Fruit fly (Drosophila melanogaster) whole organism, embryonic: ENCODE data around the gene CG34251.

Source experiments
- Asciz ChIP-seq: fragments of 200-800 bp; sonication (Bioruptor generic); optimal IDR thresholded peaks from 2 replicates; lab custom pipeline; 2017; ENCODE audit warnings: missing biosample characterization, mild to moderate bottlenecking, missing genetic modification characterization, missing genetic modification reagents
- CG11456 ChIP-seq: fragments of 200-800 bp; sonication (Bioruptor generic); IDR thresholded peaks from 3 replicates; pipeline ENCODE4 v1.3.6; 2022; ENCODE audit warnings: missing biosample characterization, missing genetic modification characterization
- CG11504 ChIP-seq: fragments of 200-800 bp; sonication (Bioruptor generic); optimal IDR thresholded peaks from 3 replicates; lab custom pipeline; 2019; ENCODE audit warnings: missing biosample characterization, mild to moderate bottlenecking, missing genetic modification characterization, moderate library complexity
- CG12744 ChIP-seq: fragments of 200-800 bp; sonication (Bioruptor generic); optimal IDR thresholded peaks from 2 replicates; lab custom pipeline; 2016; ENCODE audit warnings: missing biosample characterization, missing genetic modification characterization
- CG13287 ChIP-seq: fragments of 200-800 bp; sonication (Bioruptor generic); IDR thresholded peaks from 2 replicates; pipeline ENCODE4 v1.3.6; 2022; ENCODE audit warnings: missing biosample characterization, missing genetic modification characterization; ENCODE audit not compliant: partially characterized antibody
- CG13296 ChIP-seq: fragments of 200-800 bp; sonication (Bioruptor generic); optimal IDR thresholded peaks from 3 replicates; lab custom pipeline; 2018; ENCODE audit warnings: missing biosample characterization, mild to moderate bottlenecking, missing genetic modification characterization
- CG14050 ChIP-seq: fragments of 200-800 bp; sonication (Bioruptor generic); IDR thresholded peaks from 3 replicates; pipeline ENCODE4 v1.3.6; 2022; ENCODE audit warnings: missing biosample characterization, missing genetic modification characterization
- CG14965 ChIP-seq: fragments of 200-800 bp; sonication (Bioruptor generic); optimal IDR thresholded peaks from 2 replicates; lab custom pipeline; 2016; ENCODE audit warnings: missing biosample characterization, missing genetic modification characterization, borderline replicate concordance
- CG15601 ChIP-seq: fragments of 200-800 bp; sonication (Bioruptor generic); optimal IDR thresholded peaks from 3 replicates; lab custom pipeline; 2019; ENCODE audit warnings: missing biosample characterization, mild to moderate bottlenecking, missing genetic modification characterization, moderate library complexity
- CG17328 ChIP-seq: fragments of 200-800 bp; sonication (Bioruptor generic); IDR thresholded peaks from 2 replicates; pipeline ENCODE4 v1.3.6; 2022; ENCODE audit warnings: missing biosample characterization, missing genetic modification characterization
- CG17359 ChIP-seq: fragments of 200-800 bp; sonication (Bioruptor generic); optimal IDR thresholded peaks from 3 replicates; lab custom pipeline; 2018; ENCODE audit warnings: missing biosample characterization, mild to moderate bottlenecking, missing genetic modification characterization, moderate library complexity
- CG17612 ChIP-seq: fragments of 200-800 bp; sonication (Bioruptor generic); IDR thresholded peaks from 2 replicates; pipeline ENCODE4 v1.3.6; 2022; ENCODE audit warnings: missing biosample characterization, missing genetic modification characterization
- CG17912 ChIP-seq: fragments of 200-800 bp; sonication (Bioruptor generic); optimal IDR thresholded peaks from 2 replicates; lab custom pipeline; 2018; ENCODE audit warnings: missing biosample characterization, mild to moderate bottlenecking, missing genetic modification characterization
- CG18619 ChIP-seq: fragments of 200-800 bp; sonication (Bioruptor generic); optimal IDR thresholded peaks from 3 replicates; lab custom pipeline; 2017; ENCODE audit warnings: missing biosample characterization, mild to moderate bottlenecking, missing genetic modification characterization
- CG2199 ChIP-seq: fragments of 200-800 bp; sonication (Bioruptor generic); IDR thresholded peaks from 3 replicates; pipeline ENCODE4 v1.3.6; 2022; ENCODE audit warnings: missing biosample characterization, missing genetic modification characterization
- CG31441 ChIP-seq: fragments of 200-800 bp; sonication (Bioruptor generic); IDR thresholded peaks from 2 replicates; pipeline ENCODE4 v1.3.6; 2022; ENCODE audit warnings: missing biosample characterization, missing genetic modification characterization
- CG4360 ChIP-seq: fragments of 200-800 bp; sonication (Bioruptor generic); IDR thresholded peaks from 2 replicates; pipeline ENCODE4 v1.3.6; 2022; ENCODE audit warnings: missing biosample characterization, missing genetic modification characterization
- CG6791 ChIP-seq: fragments of 200-800 bp; sonication (Bioruptor generic); IDR thresholded peaks from 3 replicates; pipeline ENCODE4 v1.3.6; 2022; ENCODE audit warnings: missing biosample characterization, missing genetic modification characterization; ENCODE audit not compliant: partially characterized antibody
- CG9797 ChIP-seq: fragments of 200-800 bp; sonication (Bioruptor generic); optimal IDR thresholded peaks from 3 replicates; lab custom pipeline; 2018; ENCODE audit warnings: missing biosample characterization, mild to moderate bottlenecking, missing genetic modification characterization
- D ChIP-seq, 2 experiments: fragments of 200-800 bp in 1 of 2; fragments of >200 bp in 1 of 2; sonication (Bioruptor generic) in 1 of 2; optimal IDR thresholded peaks; 2 replicates in 1 of 2; 3 replicates in 1 of 2; lab custom pipeline; 2017; ENCODE audit warnings: mild to moderate bottlenecking in 1 of 2, missing biosample characterization in 1 of 2, missing genetic modification characterization in 1 of 2, missing genetic modification reagents in 1 of 2
- Dfd ChIP-seq, 2 experiments: fragments of >200 bp; optimal IDR thresholded peaks; 2 replicates each; lab custom pipeline; 2017; ENCODE audit warnings: missing biosample characterization in 2 of 2, missing genetic modification characterization in 2 of 2
- Elba2 ChIP-seq: fragments of 200-800 bp; sonication (Bioruptor generic); optimal IDR thresholded peaks from 3 replicates; lab custom pipeline; 2016; ENCODE audit warnings: missing biosample characterization, missing genetic modification characterization
- Hmr ChIP-seq: fragments of 200-800 bp; sonication (Bioruptor generic); optimal IDR thresholded peaks from 3 replicates; lab custom pipeline; 2017; ENCODE audit warnings: mild to moderate bottlenecking, missing biosample characterization, missing genetic modification reagents, missing genetic modification characterization
- Nf-YB ChIP-seq: fragments of 200-800 bp; sonication (Bioruptor generic); optimal IDR thresholded peaks from 3 replicates; lab custom pipeline; 2019; ENCODE audit warnings: missing biosample characterization, mild to moderate bottlenecking, missing genetic modification characterization, moderate library complexity
- Nf-YC ChIP-seq: fragments of 200-800 bp; optimal IDR thresholded peaks from 3 replicates; lab custom pipeline; 2019; ENCODE audit warnings: missing biosample characterization, mild to moderate bottlenecking, missing genetic modification characterization, moderate library complexity
- Oli ChIP-seq: fragments of 200-800 bp; sonication (Bioruptor generic); optimal IDR thresholded peaks from 2 replicates; lab custom pipeline; 2018; ENCODE audit warnings: missing biosample characterization, mild to moderate bottlenecking, missing genetic modification characterization, moderate library complexity
- Scr ChIP-seq: fragments of 200-800 bp; sonication (Bioruptor generic); IDR thresholded peaks from 2 replicates; pipeline ENCODE4 v1.3.6; 2022; ENCODE audit warnings: missing biosample characterization, missing genetic modification characterization; ENCODE audit not compliant: partially characterized antibody
- Sox100B ChIP-seq: fragments of 200-800 bp; sonication (Bioruptor generic); optimal IDR thresholded peaks from 3 replicates; lab custom pipeline; 2018; ENCODE audit warnings: missing biosample characterization, mild to moderate bottlenecking, missing genetic modification characterization
- Usf ChIP-seq: fragments of 200-800 bp; sonication (Bioruptor generic); optimal IDR thresholded peaks from 2 replicates; lab custom pipeline; 2017; ENCODE audit warnings: missing genotype, missing biosample characterization, missing genetic modification characterization
- bigmax ChIP-seq: fragments of 200-800 bp; sonication (Bioruptor generic); optimal IDR thresholded peaks from 2 replicates; lab custom pipeline; 2018; ENCODE audit warnings: missing biosample characterization, mild to moderate bottlenecking, missing genetic modification characterization
- btn ChIP-seq: fragments of 200-800 bp; sonication (Bioruptor generic); optimal IDR thresholded peaks from 2 replicates; lab custom pipeline; 2016; ENCODE audit warnings: missing biosample characterization, missing genetic modification characterization
- dmrt99B ChIP-seq: fragments of 200-800 bp; sonication (Bioruptor generic); optimal IDR thresholded peaks from 2 replicates; lab custom pipeline; 2018; ENCODE audit warnings: missing biosample characterization, mild to moderate bottlenecking, missing genetic modification characterization, moderate library complexity
- emc ChIP-seq: fragments of 200-800 bp; sonication (Bioruptor generic); optimal IDR thresholded peaks from 2 replicates; lab custom pipeline; 2016; ENCODE audit warnings: missing biosample characterization, missing genetic modification characterization
- exex ChIP-seq: fragments of 200-800 bp; sonication (Bioruptor generic); optimal IDR thresholded peaks from 4 replicates; lab custom pipeline; 2018; ENCODE audit warnings: missing biosample characterization, mild to moderate bottlenecking, missing genetic modification characterization, moderate library complexity
- grau ChIP-seq: fragments of 200-800 bp; optimal IDR thresholded peaks from 3 replicates; lab custom pipeline; 2019; ENCODE audit warnings: missing biosample characterization, mild to moderate bottlenecking, missing genetic modification characterization, moderate library complexity
- grn ChIP-seq: fragments of 200-800 bp; sonication (Bioruptor generic); optimal IDR thresholded peaks from 3 replicates; lab custom pipeline; 2017; ENCODE audit warnings: missing biosample characterization, missing genetic modification characterization
- gro ChIP-seq: fragments of 200-800 bp; sonication (Bioruptor generic); optimal IDR thresholded peaks from 2 replicates; lab custom pipeline; 2016; ENCODE audit warnings: missing biosample characterization, missing genetic modification characterization
- hth ChIP-seq: fragments of >200 bp; optimal IDR thresholded peaks from 2 replicates; lab custom pipeline; 2017; ENCODE audit warnings: inconsistent platforms
- inv ChIP-seq: fragments of 200-800 bp; sonication (Bioruptor generic); IDR thresholded peaks from 2 replicates; pipeline ENCODE4 v1.3.6; 2022; ENCODE audit warnings: missing biosample characterization, missing genetic modification characterization; ENCODE audit not compliant: partially characterized antibody
- ken ChIP-seq: fragments of 200-800 bp; sonication (Bioruptor generic); IDR thresholded peaks from 3 replicates; pipeline ENCODE4 v1.3.6; 2022; ENCODE audit warnings: missing biosample characterization, missing genetic modification characterization
- nerfin-2 ChIP-seq: fragments of 200-800 bp; sonication (Bioruptor generic); IDR thresholded peaks from 2 replicates; pipeline ENCODE4 v1.3.6; 2022; ENCODE audit warnings: missing biosample characterization, missing genetic modification characterization; ENCODE audit not compliant: partially characterized antibody
- prd ChIP-seq, 3 experiments: fragments of >200 bp in 2 of 3; fragments of 200-800 bp in 1 of 3; sonication (Bioruptor generic) in 1 of 3; optimal IDR thresholded peaks in 2 of 3; IDR thresholded peaks in 1 of 3; 2 replicates in 2 of 3; 3 replicates in 1 of 3; pipeline versions ENCODE4 v1.3.6 to Lab custom; 2017 to 2022; ENCODE audit warnings: missing biosample characterization in 1 of 3, missing genetic modification characterization in 1 of 3
- scrt ChIP-seq: fragments of 200-800 bp; sonication (Bioruptor generic); optimal IDR thresholded peaks from 2 replicates; lab custom pipeline; 2018; ENCODE audit warnings: missing biosample characterization, mild to moderate bottlenecking, missing genetic modification characterization, moderate library complexity
- sens-2 ChIP-seq: fragments of 200-800 bp; sonication (Bioruptor generic); IDR thresholded peaks from 2 replicates; pipeline ENCODE4 v1.3.6; 2022; ENCODE audit warnings: missing biosample characterization, missing genetic modification characterization
- sima ChIP-seq: fragments of 200-800 bp; sonication (Bioruptor generic); optimal IDR thresholded peaks from 2 replicates; lab custom pipeline; 2016; ENCODE audit warnings: missing biosample characterization, missing genetic modification characterization
- slbo ChIP-seq: fragments of 200-800 bp; sonication (Bioruptor generic); IDR thresholded peaks from 2 replicates; pipeline ENCODE4 v1.3.6; 2022; ENCODE audit warnings: missing biosample characterization, missing genetic modification characterization
- tx ChIP-seq: fragments of 200-800 bp; sonication (Bioruptor generic); optimal IDR thresholded peaks from 2 replicates; lab custom pipeline; 2016; ENCODE audit warnings: missing biosample characterization, missing genetic modification characterization
- vfl ChIP-seq: fragments of 200-800 bp; sonication (Bioruptor generic); optimal IDR thresholded peaks from 2 replicates; lab custom pipeline; 2016; ENCODE audit warnings: missing biosample characterization, missing genetic modification characterization

The CG34251 gene

dm6 chr3L:17668945-17669779 lies 2.3 kb upstream of the CG34251 start, which contains the start of gene Crtc (continued):
- TF ChIP-seq CG11456 (no peak), sima (GFP tag; lab: Kevin White, UChicago) (no peak), CG17359 (tag; lab: Kevin White, UChicago) (no peak), sens-2 (GFP tag; lab: Robert Waterston, UW) (no peak), Elba2 (no peak), CG12744 (GFP tag; lab: Kevin White, UChicago) (peak; percentile 18), bigmax (no peak), dmrt99B (no peak), slbo (GFP tag; lab: Robert Waterston, UW) (peak; percentile 40; the same call in 1 of the 2 replicates), Hmr (GFP tag; lab: Kevin White, UChicago) (peak; percentile 36), prd (optimal IDR thresholded peaks at IDR 0.05; lab: Kevin White, UChicago) (no peak), prd (GFP tag; IDR thresholded peaks at IDR 0.05; lab: Robert Waterston, UW) (0 out of 3 replicates have a peak, but pooled peaks have one; percentile 30), D (optimal IDR thresholded peaks at IDR 0.05; lab: Kevin White, UChicago) (peak; percentile 63), D (GFP tag; optimal IDR thresholded peaks at IDR 0.05; lab: Kevin White, UChicago) (no peak), CG31441 (0 out of 2 replicates have a peak, but pooled peaks have one; percentile 25), grau (tag; lab: Kevin White, UChicago) (peak; percentile 9), CG17328 (GFP tag; lab: Robert Waterston, UW) (0 out of 2 replicates have a peak, but pooled peaks have one; percentile 22), CG13287 (peak; percentile 72), grn (no peak), Scr (GFP tag; lab: Robert Waterston, UW) (peak; percentile 64), CG15601 (tag; lab: Kevin White, UChicago) (no peak), tx (GFP tag; lab: Kevin White, UChicago) (no peak), CG14965 (GFP tag; lab: Kevin White, UChicago) (no peak), CG17912 (GFP tag; lab: Kevin White, UChicago) (no peak), Usf (GFP tag; lab: Kevin White, UChicago) (no peak), ken (GFP tag; lab: Robert Waterston, UW) (no peak), CG9797 (peak; percentile 87), gro (no peak), exex (tag; lab: Kevin White, UChicago) (no peak), hth (lab: Kevin White, UChicago) (no peak), Oli (tag; lab: Kevin White, UChicago) (no peak), Dfd (GFP tag; optimal IDR thresholded peaks at IDR 0.05; lab: Kevin White, UChicago) (no peak), CG4360 (GFP tag; lab: Robert Waterston, UW) (no peak), inv (GFP tag; lab: Robert Waterston, UW) (peak; percentile 52), emc (GFP tag; lab: Kevin White, UChicago) (no peak), CG18619 (peak; percentile 3), CG13296 (GFP tag; lab: Kevin White, UChicago) (no peak), CG14050 (GFP tag; lab: Robert Waterston, UW) (no peak), btn (GFP tag; lab: Kevin White, UChicago) (no peak), CG17612 (GFP tag; lab: Robert Waterston, UW) (no peak), Nf-YB (GFP tag; lab: Kevin White, UChicago) (no peak), Sox100B (GFP tag; lab: Kevin White, UChicago) (no peak), CG2199 (GFP tag; lab: Robert Waterston, UW) (no peak), CG11504 (peak; percentile 35), scrt (GFP tag; lab: Kevin White, UChicago) (no peak), vfl (GFP tag; lab: Kevin White, UChicago) (no peak), Asciz (GFP tag; lab: Kevin White, UChicago) (no peak), CG6791 (GFP tag; lab: Robert Waterston, UW) (peak; percentile 82), nerfin-2 (GFP tag; lab: Robert Waterston, UW) (peak; percentile 68), Nf-YC (tag; lab: Kevin White, UChicago) (peak; percentile 0)
